Fruit fly (Drosophila melanogaster): ENCODE measurements around the gene CG13813.

Gene CG13813

DNA sequence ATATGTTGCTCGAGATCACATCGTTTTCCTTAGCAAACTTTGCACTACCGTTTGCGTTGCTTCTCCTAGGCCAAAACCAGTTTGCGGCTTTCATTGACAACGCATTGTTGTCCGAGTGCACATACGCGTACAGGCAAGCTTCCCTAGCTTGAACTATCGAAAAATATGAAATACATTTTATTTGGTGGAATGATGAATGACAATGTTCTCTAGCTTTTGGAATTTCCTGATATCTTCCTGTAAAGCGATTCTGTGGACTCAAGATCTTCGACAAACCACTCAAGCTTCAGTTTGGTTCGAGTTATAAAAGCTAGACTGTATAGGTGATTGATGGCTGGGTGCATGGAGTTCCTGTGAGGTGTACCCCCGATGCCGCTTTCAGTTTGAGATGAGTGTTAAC is 35.6 kb upstream of the CG13813 start (continued):
- TF ChIP-seq CG31365 (tag; optimal IDR thresholded peaks at IDR 0.05) (no peak), Dref (GFP tag; IDR thresholded peaks at IDR 0.05) (no peak), ttk (GFP tag; IDR thresholded peaks at IDR 0.05) (peak; percentile 55; the same call in 1 of the 2 replicates), CG1024 (GFP tag; IDR thresholded peaks at IDR 0.05) (0 out of 2 replicates have a peak, but pooled peaks have one; percentile 44), CG33557 (GFP tag; optimal IDR thresholded peaks at IDR 0.05) (peak; percentile 27), CG18764 (GFP tag; optimal IDR thresholded peaks at IDR 0.05) (peak; percentile 34), Asciz (GFP tag; optimal IDR thresholded peaks at IDR 0.05) (peak; percentile 53), otp (GFP tag; IDR thresholded peaks at IDR 0.05) (peak; percentile 58; the same call in 1 of the 3 replicates), CG6854 (GFP tag; optimal IDR thresholded peaks at IDR 0.05) (no peak), gcm (GFP tag; optimal IDR thresholded peaks at IDR 0.05) (peak; percentile 30), org-1 (GFP tag; optimal IDR thresholded peaks at IDR 0.05) (peak; percentile 31), ac (GFP tag; optimal IDR thresholded peaks at IDR 0.05) (no peak), nau (GFP tag; optimal IDR thresholded peaks at IDR 0.05) (peak; percentile 15), cas (GFP tag; IDR thresholded peaks at IDR 0.05) (no peak), Oli (tag; optimal IDR thresholded peaks at IDR 0.05) (peak; percentile 78), pros (GFP tag; optimal IDR thresholded peaks at IDR 0.05) (no peak), vnd (GFP tag; IDR thresholded peaks at IDR 0.05; ENCODE audit: partially characterized antibody) (no peak), hb (GFP tag; IDR thresholded peaks at IDR 0.05; ENCODE audit: partially characterized antibody) (no peak), shn (GFP tag; optimal IDR thresholded peaks at IDR 0.05) (peak; percentile 30), CG10431 (GFP tag; optimal IDR thresholded peaks at IDR 0.05) (no peak), sqz (GFP tag; optimal IDR thresholded peaks at IDR 0.05) (no peak), az2 (GFP tag; optimal IDR thresholded peaks at IDR 0.05) (peak; percentile 58), CG12659 (GFP tag; optimal IDR thresholded peaks at IDR 0.05) (peak; percentile 37), PHDP (tag; optimal IDR thresholded peaks at IDR 0.05) (peak; percentile 57), CG13287 (GFP tag; IDR thresholded peaks at IDR 0.05; ENCODE audit: partially characterized antibody) (no peak), tll (GFP tag; optimal IDR thresholded peaks at IDR 0.05) (no peak), gcm2 (GFP tag; optimal IDR thresholded peaks at IDR 0.05) (no peak), BtbVII (GFP tag; optimal IDR thresholded peaks at IDR 0.05) (no peak), Six4 (GFP tag; optimal IDR thresholded peaks at IDR 0.05) (peak; percentile 68), CG7987 (GFP tag; optimal IDR thresholded peaks at IDR 0.05) (no peak), Ets97D (GFP tag; optimal IDR thresholded peaks at IDR 0.05) (no peak), kni (GFP tag; optimal IDR thresholded peaks at IDR 0.05) (peak; percentile 34), dmrt99B (tag; optimal IDR thresholded peaks at IDR 0.05) (peak; percentile 83), tgo (GFP tag; IDR thresholded peaks at IDR 0.05) (peak; percentile 40; the same call in 1 of the 3 replicates), Fer3 (tag; optimal IDR thresholded peaks at IDR 0.05) (peak; percentile 19), phol (tag; optimal IDR thresholded peaks at IDR 0.05) (peak; percentile 72), CG4707 (GFP tag; optimal IDR thresholded peaks at IDR 0.05) (peak; percentile 41), CG4820 (GFP tag; optimal IDR thresholded peaks at IDR 0.05) (peak; percentile 43), CG10543 (GFP tag; optimal IDR thresholded peaks at IDR 0.05) (no peak), CG10321 (GFP tag; IDR thresholded peaks at IDR 0.05) (no peak), maf-S (GFP tag; optimal IDR thresholded peaks at IDR 0.05) (peak; percentile 21), CG7745 (tag; optimal IDR thresholded peaks at IDR 0.05) (no peak), sisA (GFP tag; IDR thresholded peaks at IDR 0.05) (peak; percentile 74), CG3407 (GFP tag; optimal IDR thresholded peaks at IDR 0.05) (peak; percentile 37), CG7271 (tag; optimal IDR thresholded peaks at IDR 0.05) (no peak), Blimp-1 (GFP tag; optimal IDR thresholded peaks at IDR 0.05) (peak; percentile 71), CG14710 (tag; optimal IDR thresholded peaks at IDR 0.05) (peak; percentile 53), nerfin-1 (tag; optimal IDR thresholded peaks at IDR 0.05) (no peak), CG10209 (GFP tag; optimal IDR thresholded peaks at IDR 0.05) (peak; percentile 45)
